Worm (Caenorhabditis elegans): ENCODE data around the gene F14H3.5.

DNA sequence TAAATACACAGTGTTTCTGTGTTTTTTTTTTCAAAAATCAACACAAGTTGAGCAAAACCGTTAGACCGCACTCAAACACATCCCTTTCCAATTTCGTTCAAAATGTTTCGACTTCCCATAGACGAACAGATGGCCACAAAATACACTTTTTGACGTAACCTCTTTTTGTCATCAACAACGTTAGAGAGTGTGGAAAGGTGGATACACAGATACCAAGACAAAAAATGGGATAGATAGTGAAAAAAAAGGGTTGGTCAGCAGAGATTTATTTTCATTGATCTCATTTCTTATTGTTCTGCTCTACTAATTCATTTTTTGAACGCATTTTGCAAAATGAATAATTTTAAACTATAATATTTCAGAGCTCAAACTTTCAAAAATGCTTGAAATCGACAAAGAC lies 38.0 kb upstream of the F14H3.5 start:
- TF ChIP-seq lin-39 (tag; optimal IDR thresholded peaks at IDR 0.05) (no peak), ceh-16 (tag; optimal IDR thresholded peaks at IDR 0.05) (no peak), nhr-11 (tag; optimal IDR thresholded peaks at IDR 0.05) (no peak), nfya-1 (tag; optimal IDR thresholded peaks at IDR 0.05; ENCODE audit: insufficient read depth) (no peak), fkh-10 (GFP tag; optimal IDR thresholded peaks at IDR 0.05) (no peak), pha-4 (tag; optimal IDR thresholded peaks at IDR 0.05) (no peak), ama-1 (optimal IDR thresholded peaks at IDR 0.05) (no peak)

All from whole organism, L3 larva.